Worm (Caenorhabditis elegans) whole organism, L4 larva: Measurements from ENCODE around the gene F45E1.5.

Experiments used
- D1046.2 ChIP-seq: fragments of 200-800 bp; sonication (Bioruptor generic); IDR thresholded peaks from 2 replicates; pipeline ENCODE4 v1.3.6; 2022; ENCODE audit warnings: missing genetic modification characterization, missing compliant biosample characterization
- F10B5.3 ChIP-seq: sonication (generic microtip); optimal IDR thresholded peaks from 2 replicates; lab custom pipeline; 2016; ENCODE audit warnings: mild to moderate bottlenecking, missing genetic modification characterization, missing compliant biosample characterization
- F37D6.2 ChIP-seq: sonication (generic microtip); optimal IDR thresholded peaks from 2 replicates; lab custom pipeline; 2016; ENCODE audit warnings: mild to moderate bottlenecking, missing genetic modification characterization, missing compliant biosample characterization
- R02D3.7 ChIP-seq: fragments of 150-350 bp; sonication (generic microtip); optimal IDR thresholded peaks from 3 replicates; lab custom pipeline; 2014; ENCODE audit warnings: missing biosample characterization, missing genetic modification characterization
- T26A8.4 ChIP-seq: fragments of 200-800 bp; sonication (Bioruptor generic); IDR thresholded peaks from 2 replicates; pipeline ENCODE4 v1.3.6; 2022; ENCODE audit warnings: missing genetic modification characterization, missing compliant biosample characterization
- Y105C5A.15 ChIP-seq: fragments of 200-800 bp; sonication (Bioruptor generic); IDR thresholded peaks from 2 replicates; pipeline ENCODE4 v1.3.6; 2022; ENCODE audit warnings: missing genetic modification characterization, missing compliant biosample characterization
- Y75B8A.6 ChIP-seq: fragments of 200-800 bp; sonication (Bioruptor generic); IDR thresholded peaks from 2 replicates; pipeline ENCODE4 v1.3.6; 2022; ENCODE audit warnings: missing genetic modification reagents, missing genetic modification characterization, missing compliant biosample characterization
- ZK337.2 ChIP-seq: fragments of 200-800 bp; sonication (Bioruptor generic); IDR thresholded peaks from 2 replicates; pipeline ENCODE4 v1.3.6; 2022; ENCODE audit warnings: missing genetic modification reagents, missing genetic modification characterization, missing compliant biosample characterization
- aha-1 ChIP-seq: fragments of 150-350 bp; peaks from one replicate; lab custom pipeline; 2014; ENCODE audit warnings: missing biosample characterization, missing genetic modification characterization
- aly-2 ChIP-seq: sonication (generic microtip); optimal IDR thresholded peaks from 2 replicates; lab custom pipeline; 2018; ENCODE audit warnings: missing biosample characterization, missing genetic modification characterization
- arid-1 ChIP-seq: fragments of 200-800 bp; sonication (Bioruptor generic); conservative IDR thresholded peaks from 2 replicates; pipeline ENCODE4 v1.3.6; 2022; ENCODE audit warnings: missing genetic modification reagents, missing genetic modification characterization, missing compliant biosample characterization
- attf-4 ChIP-seq: sonication (generic microtip); optimal IDR thresholded peaks from 3 replicates; lab custom pipeline; 2017; ENCODE audit warnings: missing biosample characterization, missing genetic modification characterization
- ctbp-1 ChIP-seq: fragments of 200-800 bp; sonication (Bioruptor generic); IDR thresholded peaks from 2 replicates; pipeline ENCODE4 v1.3.6; 2022; ENCODE audit warnings: missing genetic modification reagents, missing genetic modification characterization, missing compliant biosample characterization
- daf-19 ChIP-seq: fragments of 200-800 bp; sonication (Bioruptor generic); conservative IDR thresholded peaks from 2 replicates; pipeline ENCODE4 v1.3.6; 2022; ENCODE audit warnings: missing genetic modification characterization, missing compliant biosample characterization
- dmd-6 ChIP-seq: fragments of 200-800 bp; sonication (Bioruptor generic); IDR thresholded peaks from 2 replicates; pipeline ENCODE4 v1.3.6; 2022; ENCODE audit warnings: missing genetic modification reagents, missing genetic modification characterization, missing compliant biosample characterization
- dmd-8 ChIP-seq: fragments of 200-800 bp; sonication (Bioruptor generic); IDR thresholded peaks from 2 replicates; pipeline ENCODE4 v1.3.6; 2022; ENCODE audit warnings: missing genetic modification characterization, missing compliant biosample characterization
- dve-1 ChIP-seq: sonication (generic microtip); optimal IDR thresholded peaks from 2 replicates; lab custom pipeline; 2017; ENCODE audit warnings: antibody characterized with exemption, mild to moderate bottlenecking, missing genetic modification characterization, missing compliant biosample characterization; ENCODE audit not compliant: insufficient read depth
- fkh-10 ChIP-seq: fragments of 150-350 bp; optimal IDR thresholded peaks from 2 replicates; lab custom pipeline; 2014; ENCODE audit warnings: missing biosample characterization, missing genetic modification reagents, missing genetic modification characterization
- hif-1 ChIP-seq, 2 experiments: sonication (generic microtip); optimal IDR thresholded peaks; 2 replicates each; lab custom pipeline; 2016 to 2017; ENCODE audit warnings: missing compliant biosample characterization in 2 of 2, missing genetic modification characterization in 2 of 2, missing genetic modification reagents in 2 of 2, missing genotype in 2 of 2, mild to moderate bottlenecking in 1 of 2
- hlh-30 ChIP-seq: sonication (generic microtip); optimal IDR thresholded peaks from 2 replicates; lab custom pipeline; 2017; ENCODE audit warnings: antibody characterized with exemption, mild to moderate bottlenecking, missing genetic modification characterization, missing compliant biosample characterization; ENCODE audit not compliant: insufficient read depth
- lim-7 ChIP-seq: fragments of 200-800 bp; sonication (Bioruptor generic); IDR thresholded peaks from 2 replicates; pipeline ENCODE4 v1.3.6; 2022; ENCODE audit warnings: missing genetic modification characterization, missing compliant biosample characterization
- lin-13 ChIP-seq: fragments of 150-350 bp; optimal IDR thresholded peaks from 2 replicates; lab custom pipeline; 2014; ENCODE audit warnings: missing biosample characterization, missing genetic modification reagents, missing genetic modification characterization
- lin-15B ChIP-seq: fragments of 150-350 bp; sonication (generic microtip); optimal IDR thresholded peaks from 3 replicates; lab custom pipeline; 2014; ENCODE audit warnings: missing biosample characterization, missing genetic modification characterization
- lin-38 ChIP-seq: fragments of 200-800 bp; sonication (Bioruptor generic); IDR thresholded peaks from 2 replicates; pipeline ENCODE4 v1.3.6; 2022; ENCODE audit warnings: missing genetic modification reagents, missing genetic modification characterization, missing compliant biosample characterization
- lin-39 ChIP-seq: fragments of 150-350 bp; optimal IDR thresholded peaks from 2 replicates; lab custom pipeline; 2014; ENCODE audit warnings: missing biosample characterization, missing genetic modification reagents, missing genetic modification characterization
- lir-3 ChIP-seq: sonication (generic microtip); optimal IDR thresholded peaks from 2 replicates; lab custom pipeline; 2016; ENCODE audit warnings: mild to moderate bottlenecking, missing genetic modification characterization, missing compliant biosample characterization
- mdt-29 ChIP-seq: fragments of 200-800 bp; sonication (Bioruptor generic); IDR thresholded peaks from 2 replicates; pipeline ENCODE4 v1.3.6; 2022; ENCODE audit warnings: missing genetic modification reagents, missing genetic modification characterization, missing compliant biosample characterization
- mes-2 ChIP-seq: sonication (generic microtip); optimal IDR thresholded peaks from 2 replicates; lab custom pipeline; 2016; ENCODE audit warnings: missing genotype, mild to moderate bottlenecking, missing genetic modification characterization, missing compliant biosample characterization; ENCODE audit not compliant: poor library complexity, severe bottlenecking
- mxl-2 ChIP-seq: fragments of 200-800 bp; sonication (Bioruptor generic); conservative IDR thresholded peaks from 2 replicates; pipeline ENCODE4 v1.3.6; 2022; ENCODE audit warnings: missing genetic modification reagents, missing genetic modification characterization, missing compliant biosample characterization
- mxl-3 ChIP-seq: fragments of 200-800 bp; sonication (Bioruptor generic); optimal IDR thresholded peaks from 2 replicates; lab custom pipeline; 2018; ENCODE audit warnings: mild to moderate bottlenecking, missing genetic modification characterization, missing compliant biosample characterization
- nhr-102 ChIP-seq: sonication (generic microtip); optimal IDR thresholded peaks from 2 replicates; lab custom pipeline; 2016; ENCODE audit warnings: mild to moderate bottlenecking, missing genetic modification characterization, moderate library complexity, missing compliant biosample characterization
- nhr-111 ChIP-seq: fragments of 200-800 bp; sonication (Bioruptor generic); optimal IDR thresholded peaks from 2 replicates; lab custom pipeline; 2018; ENCODE audit warnings: mild to moderate bottlenecking, missing genetic modification characterization, missing compliant biosample characterization
- nhr-237 ChIP-seq: sonication (generic microtip); optimal IDR thresholded peaks from 2 replicates; lab custom pipeline; 2017; ENCODE audit warnings: missing biosample characterization, missing genetic modification characterization
- nhr-25 ChIP-seq: sonication (generic microtip); optimal IDR thresholded peaks from 2 replicates; lab custom pipeline; 2017; ENCODE audit warnings: missing genetic modification characterization, mild to moderate bottlenecking, missing compliant biosample characterization, antibody characterized with exemption, moderate library complexity, borderline replicate concordance; ENCODE audit not compliant: insufficient read depth
- nhr-76 ChIP-seq: fragments of 150-350 bp; optimal IDR thresholded peaks from 2 replicates; lab custom pipeline; 2014; ENCODE audit warnings: missing biosample characterization, missing genetic modification characterization
- php-3 ChIP-seq: fragments of 200-800 bp; sonication (Bioruptor generic); IDR thresholded peaks from 2 replicates; pipeline ENCODE4 v1.3.6; 2022; ENCODE audit warnings: missing genetic modification reagents, missing genetic modification characterization, missing compliant biosample characterization
- sdz-12 ChIP-seq: fragments of 200-800 bp; sonication (Bioruptor generic); optimal IDR thresholded peaks from 2 replicates; lab custom pipeline; 2018; ENCODE audit warnings: mild to moderate bottlenecking, missing genetic modification characterization, missing compliant biosample characterization
- set-16 ChIP-seq: fragments of 200-800 bp; sonication (Bioruptor generic); IDR thresholded peaks from 2 replicates; pipeline ENCODE4 v1.3.6; 2022; ENCODE audit warnings: missing genetic modification reagents, missing genetic modification characterization, missing compliant biosample characterization
- spr-1 ChIP-seq: sonication (generic microtip); optimal IDR thresholded peaks from 2 replicates; lab custom pipeline; 2016; ENCODE audit warnings: mild to moderate bottlenecking, missing genetic modification characterization, missing compliant biosample characterization
- tra-1 ChIP-seq: fragments of 200-800 bp; sonication (Bioruptor generic); IDR thresholded peaks from 2 replicates; pipeline ENCODE4 v1.3.6; 2022; ENCODE audit warnings: missing genetic modification reagents, missing genetic modification characterization, missing compliant biosample characterization
- unc-130 ChIP-seq: sonication (generic microtip); optimal IDR thresholded peaks from 2 replicates; lab custom pipeline; 2016; ENCODE audit warnings: missing genetic modification reagents, missing genetic modification characterization, missing compliant biosample characterization
- vab-7 ChIP-seq: fragments of 200-800 bp; sonication (Bioruptor generic); IDR thresholded peaks from 2 replicates; pipeline ENCODE4 v1.3.6; 2022; ENCODE audit warnings: missing genetic modification reagents, missing genetic modification characterization, missing compliant biosample characterization
- zag-1 ChIP-seq: fragments of 150-350 bp; optimal IDR thresholded peaks from 2 replicates; lab custom pipeline; 2014; ENCODE audit warnings: missing biosample characterization, missing genetic modification characterization
- zfp-3 ChIP-seq: fragments of 200-800 bp; sonication (Bioruptor generic); conservative IDR thresholded peaks from 2 replicates; pipeline ENCODE4 v1.3.6; 2022; ENCODE audit warnings: missing genetic modification reagents, missing genetic modification characterization, missing compliant biosample characterization
- zip-11 ChIP-seq: fragments of 200-800 bp; sonication (Bioruptor generic); IDR thresholded peaks from 2 replicates; pipeline ENCODE4 v1.3.6; 2022; ENCODE audit warnings: missing genetic modification characterization, missing compliant biosample characterization

Gene F45E1.5

DNA sequence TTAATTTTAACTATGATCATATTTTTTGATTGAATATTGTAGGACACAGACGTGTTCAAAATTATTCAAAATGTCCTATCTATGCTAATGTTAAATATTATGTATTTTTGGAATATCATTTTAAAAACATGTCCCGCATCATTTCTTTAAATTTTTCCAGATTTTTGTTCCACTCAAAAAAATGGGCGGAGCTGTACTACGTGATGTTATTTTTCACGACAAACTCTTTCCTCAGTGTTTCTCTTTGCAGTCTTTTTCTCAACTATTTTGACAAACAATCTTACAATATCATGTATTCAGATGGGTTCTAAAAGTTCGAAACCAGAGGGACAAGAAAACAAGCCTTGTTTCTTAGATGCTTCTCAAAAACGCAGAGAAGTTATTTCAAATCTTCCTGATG lies at the start of gene F45E1.5:
F45E1.5 (plus strand) TSS at position 301 of the 400 bp plus-strand sequence.
- TF ChIP-seq zag-1 (tag; lab: Kevin White, UChicago) (no peak), lin-38 (GFP tag; lab: Robert Waterston, UW) (no peak), mdt-29 (no peak), lim-7 (no peak), ctbp-1 (GFP tag; lab: Robert Waterston, UW) (no peak), dve-1 (tag; lab: Kevin White, UChicago) (no peak), F10B5.3 (no peak), R02D3.7 (tag; lab: Kevin White, UChicago) (no peak), tra-1 (GFP tag; lab: Robert Waterston, UW) (no peak), zfp-3 (GFP tag; lab: Robert Waterston, UW) (no peak), nhr-25 (no peak), lin-13 (GFP tag; lab: Kevin White, UChicago) (no peak), Y75B8A.6 (no peak), T26A8.4 (no peak), spr-1 (no peak), dmd-6 (GFP tag; lab: Robert Waterston, UW) (no peak)

DNA sequence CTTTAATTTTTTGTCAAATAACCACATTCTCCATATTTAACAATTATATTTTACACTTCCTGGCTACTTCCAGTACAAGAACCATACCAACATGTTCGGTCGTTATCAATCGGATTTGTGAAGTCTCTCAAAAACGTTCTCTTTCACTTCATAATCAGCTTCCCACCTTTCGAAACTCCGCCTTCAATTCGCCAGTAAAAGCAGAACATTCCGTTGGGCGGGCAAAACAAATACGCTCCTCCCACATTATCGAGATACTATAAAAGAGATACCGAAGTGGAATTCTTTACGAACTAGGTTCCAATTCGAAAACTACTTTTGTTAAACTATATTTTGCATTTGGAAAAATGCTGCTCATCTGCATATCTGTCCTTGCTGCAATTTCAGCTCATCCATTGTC lies 46.0 kb upstream of the F45E1.5 start, which contains the start of gene zig-3:
zig-3 (plus strand) TSS at position 301 of the 400 bp plus-strand sequence.
- TF ChIP-seq set-16 (GFP tag; lab: Robert Waterston, UW) = no peak
- TF ChIP-seq mxl-2 = no peak
- TF ChIP-seq php-3 (GFP tag; lab: Robert Waterston, UW) = no peak
- no peak for TF ChIP-seq dmd-8 (GFP tag; lab: Robert Waterston, UW)
- TF ChIP-seq nhr-237 (tag; lab: Kevin White, UChicago) = no peak
- TF ChIP-seq mxl-3 (GFP tag; lab: Kevin White, UChicago) = no peak
- no peak for TF ChIP-seq nhr-76 (tag; lab: Kevin White, UChicago)
- TF ChIP-seq, all 104 proteins: peak for 0

DNA sequence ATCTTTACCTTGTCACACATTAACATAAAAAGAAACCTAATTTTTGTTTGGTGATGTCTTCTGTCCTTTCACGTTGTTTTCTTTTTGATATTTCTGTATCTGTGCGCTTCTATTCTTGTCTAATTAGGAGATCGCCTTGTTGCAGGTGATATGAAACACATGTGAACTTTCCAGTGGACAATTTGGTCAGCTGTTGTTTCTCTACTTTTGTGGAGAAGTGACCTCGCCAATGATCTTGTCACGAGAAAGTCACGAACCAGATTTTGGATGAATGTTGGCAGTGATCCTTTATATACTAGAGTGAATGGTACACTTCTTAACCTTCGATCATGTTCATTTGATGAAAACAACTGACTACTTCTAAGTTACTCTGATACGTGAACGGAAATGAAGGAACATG lies 44.0 kb upstream of the F45E1.5 start:
- no peak for TF ChIP-seq mxl-3 (GFP tag; lab: Kevin White, UChicago)
- TF ChIP-seq lir-3 (tag; lab: Kevin White, UChicago) = no peak
- no peak for TF ChIP-seq aly-2
- TF ChIP-seq nhr-102 (tag; lab: Kevin White, UChicago) = no peak
- TF ChIP-seq hif-1 (tag; optimal IDR thresholded peaks at IDR 0.05; lab: Kevin White, UChicago) = no peak
- no peak for TF ChIP-seq daf-19 (GFP tag; lab: Robert Waterston, UW)
- TF ChIP-seq F10B5.3 = no peak
- no peak for TF ChIP-seq lim-7
- no peak for TF ChIP-seq attf-4 (tag; lab: Kevin White, UChicago)

DNA sequence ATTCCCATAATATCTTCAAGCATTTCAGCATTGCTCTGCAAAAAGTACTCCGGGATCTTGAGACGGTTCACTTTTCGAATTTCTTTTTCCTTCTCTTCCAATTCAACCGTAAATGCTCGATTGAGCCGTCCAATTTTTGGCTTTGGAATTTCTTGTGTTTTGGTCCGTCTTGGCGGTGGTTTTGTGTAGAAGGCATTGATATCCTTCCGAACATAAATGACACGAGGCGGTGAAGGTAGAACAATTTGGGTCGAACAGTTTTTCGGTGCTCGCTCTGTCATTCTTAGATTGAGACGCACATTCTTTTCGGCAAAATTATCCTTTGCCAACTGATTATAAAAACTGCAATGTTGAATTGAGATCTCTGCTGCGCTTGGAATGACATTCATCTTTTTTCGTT lies 33.8 kb upstream of the F45E1.5 start:
- TF ChIP-seq unc-130 (GFP tag; lab: Kevin White, UChicago) (no peak), aha-1 (tag; lab: Kevin White, UChicago) (peak; percentile 90), D1046.2 (no peak), mes-2 (tag; lab: Kevin White, UChicago) (no peak)
- TF ChIP-seq, all 104 proteins: peak for 1

DNA sequence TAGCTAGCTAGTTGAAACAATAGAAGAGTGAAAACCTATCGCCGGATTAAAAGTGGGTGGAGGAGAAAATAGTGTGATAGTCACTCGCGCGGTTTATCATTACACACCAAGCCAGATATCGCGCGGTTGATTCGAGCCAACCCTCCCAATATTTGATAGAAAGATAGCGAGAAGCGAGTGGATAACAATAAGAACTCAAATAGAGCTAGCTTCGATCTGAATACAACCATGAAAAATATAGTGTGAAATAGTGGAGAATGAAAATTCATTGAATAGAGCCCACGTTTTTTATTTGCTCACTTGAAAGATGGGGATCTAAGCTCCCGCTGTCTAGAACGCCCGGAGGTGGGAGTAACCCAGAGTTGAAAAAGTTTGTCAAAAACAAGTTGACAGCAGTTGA lies 31.5 kb upstream of the F45E1.5 start, which contains the start of gene tnt-3:
tnt-3 (minus strand) TSS at position 101 of the 400 bp plus-strand sequence.
- TF ChIP-seq fkh-10 (GFP tag; lab: Kevin White, UChicago) (no peak), Y105C5A.15 (GFP tag; lab: Robert Waterston, UW) (no peak), nhr-111 (GFP tag; lab: Kevin White, UChicago) (no peak), hlh-30 (tag; lab: Kevin White, UChicago) (no peak), mxl-3 (GFP tag; lab: Kevin White, UChicago) (no peak), arid-1 (no peak), dmd-8 (GFP tag; lab: Robert Waterston, UW) (no peak), ZK337.2 (GFP tag; lab: Robert Waterston, UW) (no peak), F37D6.2 (tag; lab: Kevin White, UChicago) (no peak), lin-39 (tag; lab: Kevin White, UChicago) (no peak), tra-1 (GFP tag; lab: Robert Waterston, UW) (no peak), sdz-12 (GFP tag; lab: Kevin White, UChicago) (no peak), vab-7 (GFP tag; lab: Robert Waterston, UW) (no peak), mes-2 (tag; lab: Kevin White, UChicago) (no peak), lin-15B (tag; lab: Kevin White, UChicago) (no peak), zip-11 (no peak)
